Worm (Caenorhabditis elegans) whole organism, L4 larva: Measurements from ENCODE around the gene C14A4.7.

ENCODE experiments used
- D1046.2 ChIP-seq: fragments of 200-800 bp; sonication (Bioruptor generic); IDR thresholded peaks from 2 replicates; pipeline ENCODE4 v1.3.6; 2022; ENCODE audit warnings: missing genetic modification characterization, missing compliant biosample characterization
- T26A8.4 ChIP-seq: fragments of 200-800 bp; sonication (Bioruptor generic); IDR thresholded peaks from 2 replicates; pipeline ENCODE4 v1.3.6; 2022; ENCODE audit warnings: missing genetic modification characterization, missing compliant biosample characterization
- Y5F2A.4 ChIP-seq: fragments of 200-800 bp; sonication (Bioruptor generic); optimal IDR thresholded peaks from 2 replicates; lab custom pipeline; 2018; ENCODE audit warnings: mild to moderate bottlenecking, missing genetic modification characterization, missing compliant biosample characterization
- aha-1 ChIP-seq: fragments of 150-350 bp; peaks from one replicate; lab custom pipeline; 2014; ENCODE audit warnings: missing biosample characterization, missing genetic modification characterization
- aly-2 ChIP-seq: sonication (generic microtip); optimal IDR thresholded peaks from 2 replicates; lab custom pipeline; 2018; ENCODE audit warnings: missing biosample characterization, missing genetic modification characterization
- ama-1 ChIP-seq: fragments of 150-350 bp; optimal IDR thresholded peaks from 2 replicates; lab custom pipeline; 2014; ENCODE audit warnings: inconsistent platforms, mixed read lengths
- ceh-20 ChIP-seq: fragments of 200-800 bp; sonication (Bioruptor generic); IDR thresholded peaks from 2 replicates; pipeline ENCODE4 v1.3.6; 2022; ENCODE audit warnings: missing genetic modification reagents, missing genetic modification characterization, missing compliant biosample characterization
- ctbp-1 ChIP-seq: fragments of 200-800 bp; sonication (Bioruptor generic); IDR thresholded peaks from 2 replicates; pipeline ENCODE4 v1.3.6; 2022; ENCODE audit warnings: missing genetic modification reagents, missing genetic modification characterization, missing compliant biosample characterization
- daf-19 ChIP-seq: fragments of 200-800 bp; sonication (Bioruptor generic); conservative IDR thresholded peaks from 2 replicates; pipeline ENCODE4 v1.3.6; 2022; ENCODE audit warnings: missing genetic modification characterization, missing compliant biosample characterization
- dpl-1 ChIP-seq: fragments of 150-350 bp; optimal IDR thresholded peaks from 2 replicates; lab custom pipeline; 2014; ENCODE audit warnings: missing biosample characterization, missing genetic modification reagents, missing genetic modification characterization
- duxl-1 ChIP-seq: sonication (generic microtip); optimal IDR thresholded peaks from 2 replicates; lab custom pipeline; 2016; ENCODE audit warnings: mild to moderate bottlenecking, missing genetic modification characterization, moderate library complexity, missing compliant biosample characterization; ENCODE audit not compliant: poor library complexity
- dve-1 ChIP-seq: sonication (generic microtip); optimal IDR thresholded peaks from 2 replicates; lab custom pipeline; 2017; ENCODE audit warnings: antibody characterized with exemption, mild to moderate bottlenecking, missing genetic modification characterization, missing compliant biosample characterization; ENCODE audit not compliant: insufficient read depth
- hif-1 ChIP-seq, 2 experiments: sonication (generic microtip); optimal IDR thresholded peaks; 2 replicates each; lab custom pipeline; 2016 to 2017; ENCODE audit warnings: missing compliant biosample characterization in 2 of 2, missing genetic modification characterization in 2 of 2, missing genetic modification reagents in 2 of 2, missing genotype in 2 of 2, mild to moderate bottlenecking in 1 of 2
- hlh-11 ChIP-seq: fragments of 200-800 bp; sonication (Bioruptor generic); optimal IDR thresholded peaks from 2 replicates; lab custom pipeline; 2018; ENCODE audit warnings: mild to moderate bottlenecking, missing genetic modification characterization, missing compliant biosample characterization
- hlh-30 ChIP-seq: sonication (generic microtip); optimal IDR thresholded peaks from 2 replicates; lab custom pipeline; 2017; ENCODE audit warnings: antibody characterized with exemption, mild to moderate bottlenecking, missing genetic modification characterization, missing compliant biosample characterization; ENCODE audit not compliant: insufficient read depth
- hmg-1.1 ChIP-seq: fragments of 200-800 bp; sonication (Bioruptor generic); IDR thresholded peaks from 2 replicates; pipeline ENCODE4 v1.3.6; 2022; ENCODE audit warnings: missing genetic modification reagents, missing genetic modification characterization, missing compliant biosample characterization
- lin-29 ChIP-seq: fragments of 200-800 bp; sonication (Bioruptor generic); IDR thresholded peaks from 2 replicates; pipeline ENCODE4 v1.3.6; 2022; ENCODE audit warnings: missing genetic modification reagents, missing genetic modification characterization, missing compliant biosample characterization
- lin-38 ChIP-seq: fragments of 200-800 bp; sonication (Bioruptor generic); IDR thresholded peaks from 2 replicates; pipeline ENCODE4 v1.3.6; 2022; ENCODE audit warnings: missing genetic modification reagents, missing genetic modification characterization, missing compliant biosample characterization
- lsy-2 ChIP-seq, 2 experiments: fragments of 150-350 bp in 1 of 2; sonication (generic microtip) in 1 of 2; optimal IDR thresholded peaks; 2 replicates each; lab custom pipeline; 2014 to 2017; ENCODE audit warnings: missing biosample characterization in 2 of 2, missing genetic modification characterization in 2 of 2
- madf-5 ChIP-seq, 2 experiments: fragments of 200-800 bp; sonication (Bioruptor generic); IDR thresholded peaks; 2 replicates each; pipeline ENCODE4 v1.3.6; 2022; ENCODE audit warnings: missing compliant biosample characterization in 2 of 2, missing genetic modification characterization in 2 of 2
- madf-9 ChIP-seq: fragments of 200-800 bp; sonication (Bioruptor generic); conservative IDR thresholded peaks from 2 replicates; pipeline ENCODE4 v1.3.6; 2022; ENCODE audit warnings: missing genetic modification reagents, missing genetic modification characterization, missing compliant biosample characterization
- mdl-1 ChIP-seq, 2 experiments: fragments of 150-350 bp in 1 of 2; sonication (generic microtip) in 1 of 2; optimal IDR thresholded peaks; 2 replicates each; lab custom pipeline; 2014 to 2017; ENCODE audit warnings: missing biosample characterization in 2 of 2, missing genetic modification characterization in 2 of 2
- mdt-29 ChIP-seq: fragments of 200-800 bp; sonication (Bioruptor generic); IDR thresholded peaks from 2 replicates; pipeline ENCODE4 v1.3.6; 2022; ENCODE audit warnings: missing genetic modification reagents, missing genetic modification characterization, missing compliant biosample characterization
- mep-1 ChIP-seq: fragments of 150-350 bp; sonication (generic microtip); optimal IDR thresholded peaks from 3 replicates; lab custom pipeline; 2014; ENCODE audit warnings: missing biosample characterization, missing genetic modification characterization
- mes-2 ChIP-seq: sonication (generic microtip); optimal IDR thresholded peaks from 2 replicates; lab custom pipeline; 2016; ENCODE audit warnings: missing genotype, mild to moderate bottlenecking, missing genetic modification characterization, missing compliant biosample characterization; ENCODE audit not compliant: poor library complexity, severe bottlenecking
- mxl-3 ChIP-seq: fragments of 200-800 bp; sonication (Bioruptor generic); optimal IDR thresholded peaks from 2 replicates; lab custom pipeline; 2018; ENCODE audit warnings: mild to moderate bottlenecking, missing genetic modification characterization, missing compliant biosample characterization
- nhr-10 ChIP-seq: fragments of 150-350 bp; optimal IDR thresholded peaks from 2 replicates; lab custom pipeline; 2014; ENCODE audit warnings: missing biosample characterization, missing genetic modification characterization
- nhr-11 ChIP-seq: fragments of 150-350 bp; optimal IDR thresholded peaks from 2 replicates; lab custom pipeline; 2014; ENCODE audit warnings: missing biosample characterization, missing genetic modification characterization
- nhr-25 ChIP-seq: sonication (generic microtip); optimal IDR thresholded peaks from 2 replicates; lab custom pipeline; 2017; ENCODE audit warnings: missing genetic modification characterization, mild to moderate bottlenecking, missing compliant biosample characterization, antibody characterized with exemption, moderate library complexity, borderline replicate concordance; ENCODE audit not compliant: insufficient read depth
- nhr-28 ChIP-seq: fragments of 150-350 bp; optimal IDR thresholded peaks from 2 replicates; lab custom pipeline; 2014; ENCODE audit warnings: missing biosample characterization, missing genetic modification characterization
- nhr-42 ChIP-seq: fragments of 200-800 bp; sonication (Bioruptor generic); IDR thresholded peaks from 2 replicates; pipeline ENCODE4 v1.3.6; 2022; ENCODE audit warnings: missing genetic modification characterization, missing compliant biosample characterization
- php-3 ChIP-seq: fragments of 200-800 bp; sonication (Bioruptor generic); IDR thresholded peaks from 2 replicates; pipeline ENCODE4 v1.3.6; 2022; ENCODE audit warnings: missing genetic modification reagents, missing genetic modification characterization, missing compliant biosample characterization
- rbr-2 ChIP-seq: sonication (generic microtip); optimal IDR thresholded peaks from 2 replicates; lab custom pipeline; 2016; ENCODE audit warnings: missing genotype, missing genetic modification characterization, missing compliant biosample characterization
- set-16 ChIP-seq: fragments of 200-800 bp; sonication (Bioruptor generic); IDR thresholded peaks from 2 replicates; pipeline ENCODE4 v1.3.6; 2022; ENCODE audit warnings: missing genetic modification reagents, missing genetic modification characterization, missing compliant biosample characterization
- snpc-1.2 ChIP-seq: fragments of 200-800 bp; sonication (Bioruptor generic); IDR thresholded peaks from 2 replicates; pipeline ENCODE4 v1.3.6; 2022; ENCODE audit warnings: missing genetic modification reagents, missing genetic modification characterization, missing compliant biosample characterization
- unc-130 ChIP-seq: sonication (generic microtip); optimal IDR thresholded peaks from 2 replicates; lab custom pipeline; 2016; ENCODE audit warnings: missing genetic modification reagents, missing genetic modification characterization, missing compliant biosample characterization
- unc-62 ChIP-seq, 3 experiments: fragments of 150-350 bp in 1 of 3; sonication (generic microtip); optimal IDR thresholded peaks in 2 of 3; peaks in 1 of 3; 1 replicate in 1 of 3; 2 replicates in 2 of 3; lab custom pipeline; 2014 to 2017; ENCODE audit warnings: missing biosample characterization in 3 of 3, missing genetic modification characterization in 3 of 3, missing genetic modification reagents in 3 of 3, missing genotype in 1 of 3

The C14A4.7 gene

ce11 chrII:10559671-10560184 lies 36.6 kb downstream of the C14A4.7 start (continued):
- TF ChIP-seq mep-1 (tag; lab: Kevin White, UChicago), result peak; percentile 51

- TF ChIP-seq Y5F2A.4 (GFP tag; lab: Kevin White, UChicago), result no peak
- TF ChIP-seq dpl-1 (GFP tag; lab: Kevin White, UChicago), result peak; percentile 16
- TF ChIP-seq daf-19, result no peak
- peak; percentile 44 for TF ChIP-seq duxl-1 (tag; lab: Kevin White, UChicago)
- TF ChIP-seq ctbp-1 (GFP tag; lab: Robert Waterston, UW), result peak; percentile 51
- TF ChIP-seq mes-2, result peak; percentile 15
- peak in 1 of 2 experiments; percentile 98 for TF ChIP-seq unc-62 (GFP tag; optimal IDR thresholded peaks at IDR 0.05 in 1 of 2; lab: Kevin White, UChicago)
- no peak for TF ChIP-seq unc-62 (tag; optimal IDR thresholded peaks at IDR 0.05; lab: Kevin White, UChicago)
- no peak for TF ChIP-seq D1046.2 (GFP tag; lab: Robert Waterston, UW)
- TF ChIP-seq php-3 (GFP tag; lab: Robert Waterston, UW), result peak; percentile 72
- peak; percentile 17; the same call in 1 of the 2 replicates for TF ChIP-seq T26A8.4 (GFP tag; lab: Robert Waterston, UW)
- peak; percentile 13 to 63 for TF ChIP-seq lsy-2 (tag; optimal IDR thresholded peaks at IDR 0.05; lab: Kevin White, UChicago)
- TF ChIP-seq rbr-2, result peak; percentile 40
- peak; percentile 53 for TF ChIP-seq mxl-3 (GFP tag; lab: Kevin White, UChicago)
- TF ChIP-seq dve-1 (tag; lab: Kevin White, UChicago), result peak; percentile 66
- no peak for TF ChIP-seq nhr-42 (GFP tag; lab: Robert Waterston, UW)
- TF ChIP-seq set-16 (GFP tag; lab: Robert Waterston, UW), result peak; percentile 61; the same call in 1 of the 2 replicates
- TF ChIP-seq mdt-29 (GFP tag; lab: Robert Waterston, UW), result peak; percentile 58; the same call in 1 of the 2 replicates
- no peak for TF ChIP-seq aly-2 (tag; lab: Kevin White, UChicago)
- TF ChIP-seq hlh-11 (tag; lab: Kevin White, UChicago), result peak; percentile 88
- peak; percentile 99 for TF ChIP-seq aha-1 (tag; lab: Kevin White, UChicago)
- TF ChIP-seq nhr-11, result peak; percentile 73
- TF ChIP-seq nhr-28, result peak; percentile 17
- TF ChIP-seq hlh-30 (tag; lab: Kevin White, UChicago), result peak; percentile 98
- TF ChIP-seq lin-29 (GFP tag; lab: Robert Waterston, UW), result peak; percentile 24; the same call in 1 of the 2 replicates
- TF ChIP-seq hmg-1.1 (GFP tag; lab: Robert Waterston, UW), result peak; percentile 70; the same call in 1 of the 2 replicates
- TF ChIP-seq ama-1, result peak; percentile 3
- peak in 1 of 2 experiments; percentile 77 for TF ChIP-seq hif-1 (tag; optimal IDR thresholded peaks at IDR 0.05; lab: Kevin White, UChicago)
- peak; percentile 1; the same call in 1 of the 2 replicates for TF ChIP-seq madf-9
- TF ChIP-seq nhr-10, result no peak
- TF ChIP-seq ceh-20 (GFP tag; lab: Robert Waterston, UW), result no peak
- TF ChIP-seq madf-5 (GFP tag; IDR thresholded peaks at IDR 0.05; lab: Robert Waterston, UW), result 0 out of 4 replicates have a peak, but pooled peaks of 1 of the 2 experiments have one; percentile 7
- TF ChIP-seq mdl-1 (tag; optimal IDR thresholded peaks at IDR 0.05; lab: Kevin White, UChicago), result peak in 1 of 2 experiments; percentile 84
- no peak for TF ChIP-seq snpc-1.2 (GFP tag; lab: Robert Waterston, UW)
- peak; percentile 84 for TF ChIP-seq nhr-25
- peak; percentile 74 for TF ChIP-seq mep-1 (tag; lab: Kevin White, UChicago)
- 0 out of 2 replicates have a peak, but pooled peaks have one; percentile 16 for TF ChIP-seq lin-38 (GFP tag; lab: Robert Waterston, UW)
- TF ChIP-seq unc-130 (GFP tag; lab: Kevin White, UChicago), result no peak
Measured at ce11 chrII:10558962-10559415, 37.4 kb downstream of the C14A4.7 start.
